Worm (Caenorhabditis elegans) whole organism, L3 larva: Measurements from ENCODE around the gene nep-16.

Experiments
- ceh-82 ChIP-seq: fragments of 150-350 bp; optimal IDR thresholded peaks from 2 replicates; lab custom pipeline; 2014; ENCODE audit warnings: missing biosample characterization, missing genetic modification characterization
- ceh-9 ChIP-seq: sonication (generic microtip); optimal IDR thresholded peaks from 2 replicates; lab custom pipeline; 2018; ENCODE audit warnings: missing biosample characterization, missing genetic modification characterization
- unc-62 ChIP-seq: fragments of 150-350 bp; sonication (generic microtip); optimal IDR thresholded peaks from 4 replicates; lab custom pipeline; 2014; ENCODE audit warnings: missing biosample characterization, missing genetic modification reagents, missing genetic modification characterization

ce11 chrIV:7651120-7651519 lies 9.5 kb upstream of the nep-16 start, which contains the start of gene cima-1:
- no peak for TF ChIP-seq unc-62 (GFP tag; lab: Kevin White, UChicago)
- no peak for TF ChIP-seq ceh-82 (tag; lab: Kevin White, UChicago)
- TF ChIP-seq ceh-9 (tag; lab: Kevin White, UChicago) = no peak
